Fruit fly (Drosophila melanogaster) whole organism, prepupa: ENCODE data around the gene hyx.

Source experiments
- Blimp-1 ChIP-seq: fragments of 200-800 bp; sonication (Bioruptor generic); optimal IDR thresholded peaks from 3 replicates; lab custom pipeline; 2017; ENCODE audit warnings: missing biosample characterization, missing genetic modification characterization, mild to moderate bottlenecking, moderate library complexity, missing genetic modification reagents
- CG10669 ChIP-seq: fragments of 200-800 bp; sonication (Bioruptor generic); optimal IDR thresholded peaks from 3 replicates; lab custom pipeline; 2018; ENCODE audit warnings: missing biosample characterization, mild to moderate bottlenecking, missing genetic modification characterization, moderate library complexity
- CG11762 ChIP-seq: fragments of 200-800 bp; sonication (Bioruptor generic); optimal IDR thresholded peaks from 3 replicates; lab custom pipeline; 2016; ENCODE audit warnings: missing biosample characterization, missing genetic modification characterization; ENCODE audit not compliant: insufficient read depth
- CG11902 ChIP-seq: fragments of 200-800 bp; sonication (Bioruptor generic); optimal IDR thresholded peaks from 3 replicates; lab custom pipeline; 2016; ENCODE audit warnings: missing biosample characterization, missing genetic modification characterization
- CG15336 ChIP-seq: fragments of 200-800 bp; sonication (Bioruptor generic); IDR thresholded peaks from 2 replicates; pipeline ENCODE4 v1.3.6; 2022; ENCODE audit warnings: missing biosample characterization, missing genetic modification characterization
- CG1621 ChIP-seq: fragments of 200-800 bp; sonication (Bioruptor generic); optimal IDR thresholded peaks from 3 replicates; lab custom pipeline; 2018; ENCODE audit warnings: missing biosample characterization, mild to moderate bottlenecking, missing genetic modification characterization
- CG16779 ChIP-seq: fragments of 200-800 bp; sonication (Bioruptor generic); optimal IDR thresholded peaks from 3 replicates; lab custom pipeline; 2017; ENCODE audit warnings: missing biosample characterization, mild to moderate bottlenecking, missing genetic modification characterization
- CG3032 ChIP-seq: fragments of 200-800 bp; optimal IDR thresholded peaks from 2 replicates; lab custom pipeline; 2019; ENCODE audit warnings: missing biosample characterization, mild to moderate bottlenecking, missing genetic modification characterization, moderate library complexity
- CG31627 ChIP-seq: fragments of 200-800 bp; sonication (Bioruptor generic); optimal IDR thresholded peaks from 3 replicates; lab custom pipeline; 2016; ENCODE audit warnings: missing biosample characterization, missing genetic modification characterization
- CG32006 ChIP-seq: fragments of 200-800 bp; sonication (Bioruptor generic); optimal IDR thresholded peaks from 3 replicates; lab custom pipeline; 2017; ENCODE audit warnings: missing biosample characterization, mild to moderate bottlenecking, missing genetic modification characterization
- CG3919 ChIP-seq: fragments of 200-800 bp; sonication (Bioruptor generic); optimal IDR thresholded peaks from 3 replicates; lab custom pipeline; 2016; ENCODE audit warnings: missing biosample characterization, missing genetic modification characterization
- CG4318 ChIP-seq: fragments of 200-800 bp; sonication (Bioruptor generic); optimal IDR thresholded peaks from 3 replicates; lab custom pipeline; 2017; ENCODE audit warnings: missing biosample characterization, mild to moderate bottlenecking, missing genetic modification characterization
- CG6163 ChIP-seq: fragments of 200-800 bp; sonication (Bioruptor generic); IDR thresholded peaks from 3 replicates; pipeline ENCODE4 v1.3.6; 2022; ENCODE audit warnings: missing biosample characterization, missing genetic modification characterization
- CG6276 ChIP-seq: fragments of 200-800 bp; sonication (Bioruptor generic); optimal IDR thresholded peaks from 2 replicates; lab custom pipeline; 2017; ENCODE audit warnings: missing biosample characterization, mild to moderate bottlenecking, missing genetic modification characterization
- CG6792 ChIP-seq: fragments of 200-800 bp; sonication (Bioruptor generic); optimal IDR thresholded peaks from 3 replicates; lab custom pipeline; 2016; ENCODE audit warnings: missing biosample characterization, missing genetic modification characterization
- CG6854 ChIP-seq: fragments of 200-800 bp; sonication (Bioruptor generic); optimal IDR thresholded peaks from 2 replicates; lab custom pipeline; 2017; ENCODE audit warnings: missing biosample characterization, mild to moderate bottlenecking, missing genetic modification characterization
- CG7368 ChIP-seq: fragments of 200-800 bp; sonication (Bioruptor generic); optimal IDR thresholded peaks from 3 replicates; lab custom pipeline; 2016; ENCODE audit warnings: missing biosample characterization, missing genetic modification characterization
- CG8319 ChIP-seq: fragments of 200-800 bp; sonication (Bioruptor generic); optimal IDR thresholded peaks from 3 replicates; lab custom pipeline; 2016; ENCODE audit warnings: missing biosample characterization, missing genetic modification characterization
- CG8632 ChIP-seq: fragments of 200-800 bp; sonication (Bioruptor generic); optimal IDR thresholded peaks from 3 replicates; lab custom pipeline; 2016; ENCODE audit warnings: missing biosample characterization, missing genetic modification characterization
- CG9139 ChIP-seq: fragments of 200-800 bp; sonication (Bioruptor generic); optimal IDR thresholded peaks from 3 replicates; lab custom pipeline; 2017; ENCODE audit warnings: missing biosample characterization, mild to moderate bottlenecking, missing genetic modification characterization
- Eip75B ChIP-seq: fragments of 200-800 bp; sonication (Bioruptor generic); optimal IDR thresholded peaks from 3 replicates; lab custom pipeline; 2016; ENCODE audit warnings: missing biosample characterization, missing genetic modification characterization
- Eip78C ChIP-seq: fragments of 200-800 bp; sonication (Bioruptor generic); peaks from one replicate; lab custom pipeline; 2016; ENCODE audit warnings: missing biosample characterization, missing genetic modification characterization
- Eip93F ChIP-seq: fragments of 200-800 bp; sonication (Bioruptor generic); optimal IDR thresholded peaks from 2 replicates; lab custom pipeline; 2016; ENCODE audit warnings: missing biosample characterization, mild to moderate bottlenecking, missing genetic modification characterization
- Ets21C ChIP-seq: fragments of 200-800 bp; sonication (Bioruptor generic); optimal IDR thresholded peaks from 3 replicates; lab custom pipeline; 2016; ENCODE audit warnings: missing biosample characterization, missing genetic modification characterization
- Ets96B ChIP-seq: fragments of 200-800 bp; optimal IDR thresholded peaks from 2 replicates; lab custom pipeline; 2019; ENCODE audit warnings: missing biosample characterization, mild to moderate bottlenecking, missing genetic modification characterization, moderate library complexity
- Gug ChIP-seq: fragments of 200-800 bp; sonication (Bioruptor generic); IDR thresholded peaks from 2 replicates; pipeline ENCODE4 v1.3.6; 2022; ENCODE audit warnings: missing biosample characterization, missing genetic modification characterization
- Hr38 ChIP-seq: sonication (Bioruptor generic); optimal IDR thresholded peaks from 2 replicates; lab custom pipeline; 2016; ENCODE audit warnings: missing biosample characterization, missing genetic modification characterization
- Hr39 ChIP-seq: fragments of 200-800 bp; sonication (Bioruptor generic); optimal IDR thresholded peaks from 2 replicates; lab custom pipeline; 2016; ENCODE audit warnings: missing biosample characterization, missing genetic modification characterization
- Lpt ChIP-seq: fragments of 200-800 bp; sonication (Bioruptor generic); optimal IDR thresholded peaks from 3 replicates; lab custom pipeline; 2016; ENCODE audit warnings: missing biosample characterization, missing genetic modification characterization
- Met ChIP-seq: fragments of 200-800 bp; sonication (Bioruptor generic); optimal IDR thresholded peaks from 3 replicates; lab custom pipeline; 2016; ENCODE audit warnings: missing biosample characterization, missing genetic modification characterization
- OdsH ChIP-seq: fragments of 200-800 bp; sonication (Bioruptor generic); optimal IDR thresholded peaks from 3 replicates; lab custom pipeline; 2016; ENCODE audit warnings: missing biosample characterization, missing genetic modification characterization
- Smox ChIP-seq: fragments of 200-800 bp; sonication (Bioruptor generic); optimal IDR thresholded peaks from 3 replicates; lab custom pipeline; 2016; ENCODE audit warnings: missing biosample characterization, missing genetic modification characterization
- Sox102F ChIP-seq: fragments of 200-800 bp; sonication (Bioruptor generic); optimal IDR thresholded peaks from 2 replicates; lab custom pipeline; 2016; ENCODE audit warnings: missing biosample characterization, mild to moderate bottlenecking, missing genetic modification characterization
- Sox14 ChIP-seq: fragments of 200-800 bp; sonication (Bioruptor generic); optimal IDR thresholded peaks from 3 replicates; lab custom pipeline; 2016; ENCODE audit warnings: missing biosample characterization, missing genetic modification characterization
- Sox15 ChIP-seq: fragments of 200-800 bp; sonication (Bioruptor generic); optimal IDR thresholded peaks from 3 replicates; lab custom pipeline; 2016; ENCODE audit warnings: missing biosample characterization, missing genetic modification characterization
- achi ChIP-seq: fragments of 200-800 bp; sonication (Bioruptor generic); optimal IDR thresholded peaks from 3 replicates; lab custom pipeline; 2016; ENCODE audit warnings: missing biosample characterization, missing genetic modification characterization
- acj6 ChIP-seq: fragments of 200-800 bp; sonication (Bioruptor generic); optimal IDR thresholded peaks from 3 replicates; lab custom pipeline; 2016; ENCODE audit warnings: missing biosample characterization, missing genetic modification characterization
- dac ChIP-seq: fragments of 200-800 bp; sonication (Bioruptor generic); optimal IDR thresholded peaks from 2 replicates; lab custom pipeline; 2017; ENCODE audit warnings: missing biosample characterization, mild to moderate bottlenecking, missing genetic modification characterization
- dsx ChIP-seq: fragments of 200-800 bp; optimal IDR thresholded peaks from 3 replicates; lab custom pipeline; 2019; ENCODE audit warnings: missing biosample characterization, mild to moderate bottlenecking, missing genetic modification characterization, moderate library complexity; ENCODE audit not compliant: poor library complexity, severe bottlenecking
- eg ChIP-seq: fragments of 200-800 bp; sonication (Bioruptor generic); IDR thresholded peaks from 3 replicates; pipeline ENCODE4 v1.3.6; 2022; ENCODE audit warnings: missing biosample characterization, missing genetic modification characterization
- esn ChIP-seq: fragments of 200-800 bp; sonication (Bioruptor generic); optimal IDR thresholded peaks from 2 replicates; lab custom pipeline; 2016; ENCODE audit warnings: missing biosample characterization, mild to moderate bottlenecking, missing genetic modification characterization, moderate library complexity
- fd59A ChIP-seq: fragments of 200-800 bp; sonication (Bioruptor generic); optimal IDR thresholded peaks from 2 replicates; lab custom pipeline; 2017; ENCODE audit warnings: missing biosample characterization, mild to moderate bottlenecking, missing genetic modification characterization, missing genetic modification reagents
- lz ChIP-seq: fragments of 200-800 bp; sonication (Bioruptor generic); optimal IDR thresholded peaks from 3 replicates; lab custom pipeline; 2016; ENCODE audit warnings: missing biosample characterization, missing genetic modification characterization
- net ChIP-seq: fragments of 200-800 bp; sonication (Bioruptor generic); optimal IDR thresholded peaks from 3 replicates; lab custom pipeline; 2016; ENCODE audit warnings: missing biosample characterization, missing genetic modification characterization
- salr ChIP-seq, 2 experiments: fragments of 200-800 bp; sonication (Bioruptor generic); optimal IDR thresholded peaks; 3 replicates each; lab custom pipeline; 2016 to 2018; ENCODE audit warnings: missing biosample characterization in 2 of 2, missing genetic modification characterization in 2 of 2, mild to moderate bottlenecking in 1 of 2
- spab ChIP-seq: fragments of 200-800 bp; sonication (Bioruptor generic); optimal IDR thresholded peaks from 2 replicates; lab custom pipeline; 2017; ENCODE audit warnings: missing biosample characterization, mild to moderate bottlenecking, missing genetic modification characterization, missing genetic modification reagents
- svp ChIP-seq: fragments of 200-800 bp; sonication (Bioruptor generic); peaks from one replicate; lab custom pipeline; 2016; ENCODE audit warnings: missing biosample characterization, missing genetic modification characterization
- topi ChIP-seq: fragments of 200-800 bp; sonication (Bioruptor generic); optimal IDR thresholded peaks from 3 replicates; lab custom pipeline; 2016; ENCODE audit warnings: missing biosample characterization, missing genetic modification characterization
- vri ChIP-seq: fragments of 200-800 bp; sonication (Bioruptor generic); optimal IDR thresholded peaks from 3 replicates; lab custom pipeline; 2016; ENCODE audit warnings: missing biosample characterization, mild to moderate bottlenecking, missing genetic modification characterization

The hyx gene

dm6 chr3R:9069874-9070273 lies 31.3 kb downstream of the hyx start:
- TF ChIP-seq CG10669 (GFP tag; lab: Kevin White, UChicago), result no peak
- no peak for TF ChIP-seq Eip75B (GFP tag; lab: Kevin White, UChicago)
- no peak for TF ChIP-seq CG3919 (GFP tag; lab: Kevin White, UChicago)
- no peak for TF ChIP-seq Sox14 (GFP tag; lab: Kevin White, UChicago)
- TF ChIP-seq CG1621 (tag; lab: Kevin White, UChicago), result no peak
- TF ChIP-seq Gug, result no peak
- no peak for TF ChIP-seq dac
- TF ChIP-seq salr (GFP tag; optimal IDR thresholded peaks at IDR 0.05; lab: Kevin White, UChicago), result no peak
- no peak for TF ChIP-seq CG9139 (GFP tag; lab: Kevin White, UChicago)

- TF ChIP-seq Eip93F (GFP tag; lab: Kevin White, UChicago), result no peak
- no peak for TF ChIP-seq Hr38 (GFP tag; lab: Kevin White, UChicago)
- TF ChIP-seq salr (GFP tag; optimal IDR thresholded peaks at IDR 0.05; lab: Kevin White, UChicago), result peak in 1 of 2 experiments; percentile 16
- peak; percentile 54; the same call in 2 of the 3 replicates for TF ChIP-seq eg (GFP tag; lab: Robert Waterston, UW)
- no peak for TF ChIP-seq CG1621 (tag; lab: Kevin White, UChicago)
- no peak for TF ChIP-seq Ets21C (GFP tag; lab: Kevin White, UChicago)
- peak; percentile 37 for TF ChIP-seq CG6792 (GFP tag; lab: Kevin White, UChicago)
- 0 out of 2 replicates have a peak, but pooled peaks have one; percentile 24 for TF ChIP-seq CG15336 (GFP tag; lab: Robert Waterston, UW)
- peak; percentile 9 for TF ChIP-seq net (GFP tag; lab: Kevin White, UChicago)
- TF ChIP-seq Eip75B (GFP tag; lab: Kevin White, UChicago), result peak; percentile 48
- no peak for TF ChIP-seq Lpt
- TF ChIP-seq topi (GFP tag; lab: Kevin White, UChicago), result peak; percentile 16
- TF ChIP-seq achi (GFP tag; lab: Kevin White, UChicago), result peak; percentile 39
- TF ChIP-seq OdsH (GFP tag; lab: Kevin White, UChicago), result peak; percentile 50
- TF ChIP-seq esn (GFP tag; lab: Kevin White, UChicago), result peak; percentile 41
- no peak for TF ChIP-seq CG32006
- TF ChIP-seq CG3919 (GFP tag; lab: Kevin White, UChicago), result peak; percentile 63
- peak; percentile 42; the same call in 1 of the 3 replicates for TF ChIP-seq CG6163 (GFP tag; lab: Robert Waterston, UW)
- no peak for TF ChIP-seq Sox15 (GFP tag; lab: Kevin White, UChicago)
- TF ChIP-seq lz (GFP tag; lab: Kevin White, UChicago), result peak; percentile 32
- TF ChIP-seq fd59A, result peak; percentile 34
- peak; percentile 42 for TF ChIP-seq Sox102F
- no peak for TF ChIP-seq vri
- TF ChIP-seq CG11902 (GFP tag; lab: Kevin White, UChicago), result no peak
- TF ChIP-seq Blimp-1 (GFP tag; lab: Kevin White, UChicago), result no peak
- TF ChIP-seq CG4318 (GFP tag; lab: Kevin White, UChicago), result no peak
- peak; percentile 46 for TF ChIP-seq Met (GFP tag; lab: Kevin White, UChicago)
- TF ChIP-seq Hr39 (GFP tag; lab: Kevin White, UChicago), result peak; percentile 43
- TF ChIP-seq CG10669 (GFP tag; lab: Kevin White, UChicago), result peak; percentile 53
- peak; percentile 57 for TF ChIP-seq Ets96B (tag; lab: Kevin White, UChicago)
- no peak for TF ChIP-seq CG6276 (GFP tag; lab: Kevin White, UChicago)
- TF ChIP-seq svp (GFP tag; lab: Kevin White, UChicago), result peak; percentile 48
- peak; percentile 33 for TF ChIP-seq Smox (GFP tag; lab: Kevin White, UChicago)
- peak; percentile 79 for TF ChIP-seq Eip78C
- TF ChIP-seq CG31627 (GFP tag; lab: Kevin White, UChicago), result peak; percentile 40
- peak; percentile 18 for TF ChIP-seq CG11762
- TF ChIP-seq acj6 (GFP tag; lab: Kevin White, UChicago), result peak; percentile 45
- TF ChIP-seq CG8632, result peak; percentile 21
- TF ChIP-seq CG6854 (GFP tag; lab: Kevin White, UChicago), result no peak
- peak; percentile 32 for TF ChIP-seq dsx (GFP tag; lab: Kevin White, UChicago)
- TF ChIP-seq CG7368 (GFP tag; lab: Kevin White, UChicago), result peak; percentile 29
- TF ChIP-seq CG3032 (tag; lab: Kevin White, UChicago), result peak; percentile 30
- no peak for TF ChIP-seq CG16779 (tag; lab: Kevin White, UChicago)
- no peak for TF ChIP-seq CG9139 (GFP tag; lab: Kevin White, UChicago)
- no peak for TF ChIP-seq spab
- no peak for TF ChIP-seq CG8319
- no peak for TF ChIP-seq dac
These were observed 36.4 kb downstream of the hyx start for dm6 chr3R:9074934-9075333.
